Worm (Caenorhabditis elegans) whole organism, L4 larva: ENCODE measurements around the gene Y45G12B.2.

Experiments used
- D1046.2 ChIP-seq: fragments of 200-800 bp; sonication (Bioruptor generic); IDR thresholded peaks from 2 replicates; pipeline ENCODE4 v1.3.6; 2022; ENCODE audit warnings: missing genetic modification characterization, missing compliant biosample characterization
- T20F7.1 ChIP-seq: fragments of 200-800 bp; sonication (Bioruptor generic); optimal IDR thresholded peaks from 2 replicates; lab custom pipeline; 2018; ENCODE audit warnings: mild to moderate bottlenecking, missing genetic modification characterization, missing compliant biosample characterization
- Y48G9A.11 ChIP-seq: fragments of 200-800 bp; sonication (Bioruptor generic); IDR thresholded peaks from 2 replicates; pipeline ENCODE4 v1.3.6; 2022; ENCODE audit warnings: missing genetic modification reagents, missing genetic modification characterization, missing compliant biosample characterization
- Y5F2A.4 ChIP-seq: fragments of 200-800 bp; sonication (Bioruptor generic); optimal IDR thresholded peaks from 2 replicates; lab custom pipeline; 2018; ENCODE audit warnings: mild to moderate bottlenecking, missing genetic modification characterization, missing compliant biosample characterization
- ZK337.2 ChIP-seq: fragments of 200-800 bp; sonication (Bioruptor generic); IDR thresholded peaks from 2 replicates; pipeline ENCODE4 v1.3.6; 2022; ENCODE audit warnings: missing genetic modification reagents, missing genetic modification characterization, missing compliant biosample characterization
- ZK546.5 ChIP-seq, 2 experiments: sonication (generic microtip); optimal IDR thresholded peaks; 2 replicates each; lab custom pipeline; 2017; ENCODE audit warnings: missing biosample characterization in 2 of 2, missing genetic modification characterization in 2 of 2
- aha-1 ChIP-seq: fragments of 150-350 bp; peaks from one replicate; lab custom pipeline; 2014; ENCODE audit warnings: missing biosample characterization, missing genetic modification characterization
- aly-2 ChIP-seq: sonication (generic microtip); optimal IDR thresholded peaks from 2 replicates; lab custom pipeline; 2018; ENCODE audit warnings: missing biosample characterization, missing genetic modification characterization
- ama-1 ChIP-seq: fragments of 150-350 bp; optimal IDR thresholded peaks from 2 replicates; lab custom pipeline; 2014; ENCODE audit warnings: inconsistent platforms, mixed read lengths
- attf-4 ChIP-seq: sonication (generic microtip); optimal IDR thresholded peaks from 3 replicates; lab custom pipeline; 2017; ENCODE audit warnings: missing biosample characterization, missing genetic modification characterization
- ceh-20 ChIP-seq: fragments of 200-800 bp; sonication (Bioruptor generic); IDR thresholded peaks from 2 replicates; pipeline ENCODE4 v1.3.6; 2022; ENCODE audit warnings: missing genetic modification reagents, missing genetic modification characterization, missing compliant biosample characterization
- daf-12 ChIP-seq: fragments of 150-350 bp; optimal IDR thresholded peaks from 2 replicates; lab custom pipeline; 2014; ENCODE audit warnings: missing biosample characterization, missing genetic modification reagents, missing genetic modification characterization
- daf-16 ChIP-seq, 3 experiments: sonication (generic microtip); optimal IDR thresholded peaks; 2 replicates each; lab custom pipeline; 2016 to 2017; ENCODE audit warnings: missing genetic modification characterization in 3 of 3, missing genetic modification reagents in 3 of 3, mild to moderate bottlenecking in 2 of 3, missing compliant biosample characterization in 2 of 3, missing biosample characterization in 1 of 3, moderate library complexity in 1 of 3
- dmd-6 ChIP-seq: fragments of 200-800 bp; sonication (Bioruptor generic); IDR thresholded peaks from 2 replicates; pipeline ENCODE4 v1.3.6; 2022; ENCODE audit warnings: missing genetic modification reagents, missing genetic modification characterization, missing compliant biosample characterization
- dmd-9 ChIP-seq: fragments of 200-800 bp; sonication (Bioruptor generic); IDR thresholded peaks from 2 replicates; pipeline ENCODE4 v1.3.6; 2022; ENCODE audit warnings: missing genetic modification reagents, missing genetic modification characterization, missing compliant biosample characterization
- dpl-1 ChIP-seq: fragments of 150-350 bp; optimal IDR thresholded peaks from 2 replicates; lab custom pipeline; 2014; ENCODE audit warnings: missing biosample characterization, missing genetic modification reagents, missing genetic modification characterization
- dve-1 ChIP-seq: sonication (generic microtip); optimal IDR thresholded peaks from 2 replicates; lab custom pipeline; 2017; ENCODE audit warnings: antibody characterized with exemption, mild to moderate bottlenecking, missing genetic modification characterization, missing compliant biosample characterization; ENCODE audit not compliant: insufficient read depth
- gei-8 ChIP-seq: fragments of 200-800 bp; sonication (Bioruptor generic); optimal IDR thresholded peaks from 2 replicates; lab custom pipeline; 2018; ENCODE audit warnings: mild to moderate bottlenecking, missing genetic modification characterization, missing compliant biosample characterization
- hif-1 ChIP-seq, 2 experiments: sonication (generic microtip); optimal IDR thresholded peaks; 2 replicates each; lab custom pipeline; 2016 to 2017; ENCODE audit warnings: missing compliant biosample characterization in 2 of 2, missing genetic modification characterization in 2 of 2, missing genetic modification reagents in 2 of 2, missing genotype in 2 of 2, mild to moderate bottlenecking in 1 of 2
- hlh-30 ChIP-seq: sonication (generic microtip); optimal IDR thresholded peaks from 2 replicates; lab custom pipeline; 2017; ENCODE audit warnings: antibody characterized with exemption, mild to moderate bottlenecking, missing genetic modification characterization, missing compliant biosample characterization; ENCODE audit not compliant: insufficient read depth
- jun-1 ChIP-seq: fragments of 150-350 bp; optimal IDR thresholded peaks from 2 replicates; lab custom pipeline; 2014; ENCODE audit warnings: missing biosample characterization, missing genetic modification reagents, missing genetic modification characterization
- lin-1 ChIP-seq: fragments of 200-800 bp; sonication (Bioruptor generic); IDR thresholded peaks from 2 replicates; pipeline ENCODE4 v1.3.6; 2022; ENCODE audit warnings: missing genetic modification reagents, missing genetic modification characterization, missing compliant biosample characterization
- lin-13 ChIP-seq: fragments of 150-350 bp; optimal IDR thresholded peaks from 2 replicates; lab custom pipeline; 2014; ENCODE audit warnings: missing biosample characterization, missing genetic modification reagents, missing genetic modification characterization
- lin-29 ChIP-seq: fragments of 200-800 bp; sonication (Bioruptor generic); IDR thresholded peaks from 2 replicates; pipeline ENCODE4 v1.3.6; 2022; ENCODE audit warnings: missing genetic modification reagents, missing genetic modification characterization, missing compliant biosample characterization
- lin-38 ChIP-seq: fragments of 200-800 bp; sonication (Bioruptor generic); IDR thresholded peaks from 2 replicates; pipeline ENCODE4 v1.3.6; 2022; ENCODE audit warnings: missing genetic modification reagents, missing genetic modification characterization, missing compliant biosample characterization
- lsy-2 ChIP-seq, 2 experiments: fragments of 150-350 bp in 1 of 2; sonication (generic microtip) in 1 of 2; optimal IDR thresholded peaks; 2 replicates each; lab custom pipeline; 2014 to 2017; ENCODE audit warnings: missing biosample characterization in 2 of 2, missing genetic modification characterization in 2 of 2
- mdt-29 ChIP-seq: fragments of 200-800 bp; sonication (Bioruptor generic); IDR thresholded peaks from 2 replicates; pipeline ENCODE4 v1.3.6; 2022; ENCODE audit warnings: missing genetic modification reagents, missing genetic modification characterization, missing compliant biosample characterization
- mep-1 ChIP-seq: fragments of 150-350 bp; sonication (generic microtip); optimal IDR thresholded peaks from 3 replicates; lab custom pipeline; 2014; ENCODE audit warnings: missing biosample characterization, missing genetic modification characterization
- mes-2 ChIP-seq: sonication (generic microtip); optimal IDR thresholded peaks from 2 replicates; lab custom pipeline; 2016; ENCODE audit warnings: missing genotype, mild to moderate bottlenecking, missing genetic modification characterization, missing compliant biosample characterization; ENCODE audit not compliant: poor library complexity, severe bottlenecking
- nhr-102 ChIP-seq: sonication (generic microtip); optimal IDR thresholded peaks from 2 replicates; lab custom pipeline; 2016; ENCODE audit warnings: mild to moderate bottlenecking, missing genetic modification characterization, moderate library complexity, missing compliant biosample characterization
- nhr-111 ChIP-seq: fragments of 200-800 bp; sonication (Bioruptor generic); optimal IDR thresholded peaks from 2 replicates; lab custom pipeline; 2018; ENCODE audit warnings: mild to moderate bottlenecking, missing genetic modification characterization, missing compliant biosample characterization
- nhr-25 ChIP-seq: sonication (generic microtip); optimal IDR thresholded peaks from 2 replicates; lab custom pipeline; 2017; ENCODE audit warnings: missing genetic modification characterization, mild to moderate bottlenecking, missing compliant biosample characterization, antibody characterized with exemption, moderate library complexity, borderline replicate concordance; ENCODE audit not compliant: insufficient read depth
- nhr-42 ChIP-seq: fragments of 200-800 bp; sonication (Bioruptor generic); IDR thresholded peaks from 2 replicates; pipeline ENCODE4 v1.3.6; 2022; ENCODE audit warnings: missing genetic modification characterization, missing compliant biosample characterization
- nhr-6 ChIP-seq: fragments of 150-350 bp; optimal IDR thresholded peaks from 2 replicates; lab custom pipeline; 2014; ENCODE audit warnings: missing biosample characterization, missing genetic modification characterization
- nhr-77 ChIP-seq: fragments of 150-350 bp; optimal IDR thresholded peaks from 2 replicates; lab custom pipeline; 2014; ENCODE audit warnings: missing biosample characterization, missing genetic modification characterization
- php-3 ChIP-seq: fragments of 200-800 bp; sonication (Bioruptor generic); IDR thresholded peaks from 2 replicates; pipeline ENCODE4 v1.3.6; 2022; ENCODE audit warnings: missing genetic modification reagents, missing genetic modification characterization, missing compliant biosample characterization
- pqm-1 ChIP-seq: sonication (generic microtip); optimal IDR thresholded peaks from 2 replicates; lab custom pipeline; 2017; ENCODE audit warnings: missing biosample characterization, missing genetic modification characterization
- sdz-12 ChIP-seq: fragments of 200-800 bp; sonication (Bioruptor generic); optimal IDR thresholded peaks from 2 replicates; lab custom pipeline; 2018; ENCODE audit warnings: mild to moderate bottlenecking, missing genetic modification characterization, missing compliant biosample characterization
- set-16 ChIP-seq: fragments of 200-800 bp; sonication (Bioruptor generic); IDR thresholded peaks from 2 replicates; pipeline ENCODE4 v1.3.6; 2022; ENCODE audit warnings: missing genetic modification reagents, missing genetic modification characterization, missing compliant biosample characterization
- snpc-4 ChIP-seq: fragments of 150-350 bp; optimal IDR thresholded peaks from 2 replicates; lab custom pipeline; 2014; ENCODE audit warnings: missing biosample characterization, missing genetic modification characterization
- spr-1 ChIP-seq: sonication (generic microtip); optimal IDR thresholded peaks from 2 replicates; lab custom pipeline; 2016; ENCODE audit warnings: mild to moderate bottlenecking, missing genetic modification characterization, missing compliant biosample characterization
- spr-3 ChIP-seq: fragments of 200-800 bp; sonication (Bioruptor generic); optimal IDR thresholded peaks from 2 replicates; lab custom pipeline; 2018; ENCODE audit warnings: mild to moderate bottlenecking, missing genetic modification characterization, missing compliant biosample characterization
- tra-1 ChIP-seq: fragments of 200-800 bp; sonication (Bioruptor generic); IDR thresholded peaks from 2 replicates; pipeline ENCODE4 v1.3.6; 2022; ENCODE audit warnings: missing genetic modification reagents, missing genetic modification characterization, missing compliant biosample characterization
- unc-62 ChIP-seq, 3 experiments: fragments of 150-350 bp in 1 of 3; sonication (generic microtip); optimal IDR thresholded peaks in 2 of 3; peaks in 1 of 3; 1 replicate in 1 of 3; 2 replicates in 2 of 3; lab custom pipeline; 2014 to 2017; ENCODE audit warnings: missing biosample characterization in 3 of 3, missing genetic modification characterization in 3 of 3, missing genetic modification reagents in 3 of 3, missing genotype in 1 of 3

Gene Y45G12B.2

ce11 chrV:2652557-2653133 is 41.9 kb upstream of the Y45G12B.2 start, which contains the start of the genes W02H5.8 and angl-1:
W02H5.8 (minus strand) TSS chrV:2652657.
angl-1 (plus strand) TSS chrV:2653083.
- peak; percentile 57 for TF ChIP-seq aha-1 (tag; lab: Kevin White, UChicago)
- 0 out of 2 replicates have a peak, but pooled peaks have one; percentile 12 for TF ChIP-seq mdt-29
- TF ChIP-seq mep-1, result no peak
- TF ChIP-seq ceh-20 (GFP tag; lab: Robert Waterston, UW), result no peak
- TF ChIP-seq, all 104 proteins: peak for 2

ce11 chrV:2656159-2656558 is 38.4 kb upstream of the Y45G12B.2 start:
- TF ChIP-seq aly-2 (tag; lab: Kevin White, UChicago), result no peak
- peak; percentile 67 for TF ChIP-seq dve-1 (tag; lab: Kevin White, UChicago)
- no peak for TF ChIP-seq daf-16 (GFP tag; optimal IDR thresholded peaks at IDR 0.05; lab: Kevin White, UChicago)
- peak; percentile 97 for TF ChIP-seq daf-16 (tag; optimal IDR thresholded peaks at IDR 0.05; lab: Kevin White, UChicago)
- TF ChIP-seq pqm-1 (tag; lab: Kevin White, UChicago), result peak; percentile 2
- TF ChIP-seq dmd-6 (GFP tag; lab: Robert Waterston, UW), result 0 out of 2 replicates have a peak, but pooled peaks have one; percentile 7
- TF ChIP-seq nhr-77 (tag; lab: Kevin White, UChicago), result peak; percentile 1
- TF ChIP-seq, all 104 proteins: peak for 5

ce11 chrV:2657682-2658081 is 36.9 kb upstream of the Y45G12B.2 start:
- no peak for TF ChIP-seq php-3
- TF ChIP-seq attf-4 (tag; lab: Kevin White, UChicago), result no peak
- peak in 1 of 2 experiments; percentile 21 for TF ChIP-seq unc-62 (GFP tag; optimal IDR thresholded peaks at IDR 0.05 in 1 of 2; lab: Kevin White, UChicago)
- no peak for TF ChIP-seq unc-62 (tag; optimal IDR thresholded peaks at IDR 0.05; lab: Kevin White, UChicago)
- no peak for TF ChIP-seq ZK546.5 (tag; optimal IDR thresholded peaks at IDR 0.05; lab: Kevin White, UChicago)
- no peak for TF ChIP-seq gei-8 (GFP tag; lab: Kevin White, UChicago)
- no peak for TF ChIP-seq nhr-111 (GFP tag; lab: Kevin White, UChicago)
- TF ChIP-seq set-16 (GFP tag; lab: Robert Waterston, UW), result no peak
- no peak for TF ChIP-seq T20F7.1 (GFP tag; lab: Kevin White, UChicago)
- TF ChIP-seq spr-3 (GFP tag; lab: Kevin White, UChicago), result no peak
- no peak for TF ChIP-seq ZK337.2 (GFP tag; lab: Robert Waterston, UW)
- TF ChIP-seq lin-38, result peak; percentile 90
- TF ChIP-seq nhr-42 (GFP tag; lab: Robert Waterston, UW), result no peak
- no peak for TF ChIP-seq lin-13
- peak in 1 of 2 experiments; percentile 54 for TF ChIP-seq lsy-2 (tag; optimal IDR thresholded peaks at IDR 0.05; lab: Kevin White, UChicago)
- no peak for TF ChIP-seq hlh-30 (tag; lab: Kevin White, UChicago)
- TF ChIP-seq ama-1 (lab: Kevin White, UChicago), result no peak
- TF ChIP-seq mes-2 (tag; lab: Kevin White, UChicago), result peak; percentile 27
- TF ChIP-seq mep-1, result peak; percentile 36
- no peak for TF ChIP-seq aly-2 (tag; lab: Kevin White, UChicago)
- no peak for TF ChIP-seq snpc-4 (tag; lab: Kevin White, UChicago)
- TF ChIP-seq Y5F2A.4 (GFP tag; lab: Kevin White, UChicago), result no peak
- TF ChIP-seq dpl-1 (GFP tag; lab: Kevin White, UChicago), result peak; percentile 10
- TF ChIP-seq daf-12, result no peak
- no peak for TF ChIP-seq Y48G9A.11 (GFP tag; lab: Robert Waterston, UW)
- TF ChIP-seq jun-1 (tag; lab: Kevin White, UChicago), result no peak
- TF ChIP-seq nhr-102, result no peak
- TF ChIP-seq lin-1 (GFP tag; lab: Robert Waterston, UW), result no peak
- no peak for TF ChIP-seq lin-29 (GFP tag; lab: Robert Waterston, UW)
- no peak for TF ChIP-seq nhr-6 (tag; lab: Kevin White, UChicago)
- no peak for TF ChIP-seq tra-1 (GFP tag; lab: Robert Waterston, UW)
- peak; percentile 51 for TF ChIP-seq dve-1 (tag; lab: Kevin White, UChicago)
- no peak for TF ChIP-seq D1046.2 (GFP tag; lab: Robert Waterston, UW)
- no peak for TF ChIP-seq hif-1 (tag; optimal IDR thresholded peaks at IDR 0.05; lab: Kevin White, UChicago)
- no peak for TF ChIP-seq spr-1 (tag; lab: Kevin White, UChicago)
- TF ChIP-seq dmd-9 (GFP tag; lab: Robert Waterston, UW), result no peak
- TF ChIP-seq nhr-25 (tag; lab: Kevin White, UChicago), result no peak
- TF ChIP-seq sdz-12 (GFP tag; lab: Kevin White, UChicago), result no peak
